Fruit fly (Drosophila melanogaster): ENCODE results near the gene nsl1.
A peak's percentile ranks its signal among the peaks of the same experiment; 100 is the strongest.

Gene nsl1

dm6 chr3R:15816276-15816675, 22.7 kb downstream of the nsl1 start (continued):
- TF ChIP-seq tna (GFP tag; IDR thresholded peaks at IDR 0.05; ENCODE audit: partially characterized antibody) (no peak), Doc2 (GFP tag; IDR thresholded peaks at IDR 0.05) (no peak), CG10959 (GFP tag; IDR thresholded peaks at IDR 0.05) (peak; percentile 53; the same call in 1 of the 2 replicates), E2f1 (GFP tag; IDR thresholded peaks at IDR 0.05) (peak; percentile 43), nau (GFP tag; optimal IDR thresholded peaks at IDR 0.05) (no peak), Mad (GFP tag; optimal IDR thresholded peaks at IDR 0.05) (no peak), Hmx (GFP tag; optimal IDR thresholded peaks at IDR 0.05) (no peak), sens (GFP tag) (peak; percentile 60), CG4328 (GFP tag; optimal IDR thresholded peaks at IDR 0.05) (no peak), ewg (GFP tag; optimal IDR thresholded peaks at IDR 0.05) (no peak), fd64A (GFP tag; optimal IDR thresholded peaks at IDR 0.05) (no peak), CG4424 (GFP tag; optimal IDR thresholded peaks at IDR 0.05) (no peak), cg (GFP tag; optimal IDR thresholded peaks at IDR 0.05) (no peak), CG9437 (GFP tag; optimal IDR thresholded peaks at IDR 0.05) (no peak), Atf3 (GFP tag; optimal IDR thresholded peaks at IDR 0.05) (no peak), Dip2 (GFP tag; IDR thresholded peaks at IDR 0.05) (no peak), twi (tag; optimal IDR thresholded peaks at IDR 0.05) (no peak), MTF-1 (GFP tag; optimal IDR thresholded peaks at IDR 0.05; ENCODE audit: borderline replicate concordance) (no peak), Atf-2 (GFP tag; optimal IDR thresholded peaks at IDR 0.05) (no peak), CG11247 (GFP tag; IDR thresholded peaks at IDR 0.05) (peak; percentile 33; the same call in 1 of the 2 replicates), vvl (GFP tag; IDR thresholded peaks at IDR 0.05) (peak; percentile 29), Ptx1 (GFP tag; IDR thresholded peaks at IDR 0.05) (0 out of 2 replicates have a peak, but pooled peaks have one; percentile 22), chm (GFP tag; IDR thresholded peaks at IDR 0.05) (no peak), TFAM (GFP tag; optimal IDR thresholded peaks at IDR 0.05) (no peak), br (optimal IDR thresholded peaks at IDR 0.05) (no peak), esg (GFP tag; conservative IDR thresholded peaks at IDR 0.05) (peak; percentile 24; the same call in 1 of the 2 replicates), stc (GFP tag; IDR thresholded peaks at IDR 0.05) (no peak), GATAe (GFP tag; conservative IDR thresholded peaks at IDR 0.05) (no peak), CG11504 (tag; optimal IDR thresholded peaks at IDR 0.05) (no peak), CG8281 (tag; optimal IDR thresholded peaks at IDR 0.05) (no peak), row (GFP tag; IDR thresholded peaks at IDR 0.05) (peak; percentile 46; the same call in 2 of the 3 replicates), CG31365 (tag; optimal IDR thresholded peaks at IDR 0.05) (no peak), CG9817 (tag; optimal IDR thresholded peaks at IDR 0.05) (no peak), Awh (GFP tag; IDR thresholded peaks at IDR 0.05) (peak; percentile 37; the same call in 1 of the 2 replicates), CG32532 (GFP tag; IDR thresholded peaks at IDR 0.05) (peak; percentile 30; the same call in 1 of the 2 replicates), ems (GFP tag; optimal IDR thresholded peaks at IDR 0.05) (no peak), Eip74EF (GFP tag; optimal IDR thresholded peaks at IDR 0.05) (no peak), hbn (GFP tag; IDR thresholded peaks at IDR 0.05; ENCODE audit: partially characterized antibody) (no peak), CG1529 (GFP tag; optimal IDR thresholded peaks at IDR 0.05) (no peak), Pdp1 (GFP tag; optimal IDR thresholded peaks at IDR 0.05) (peak in 1 of 2 experiments; percentile 2), phol (tag; optimal IDR thresholded peaks at IDR 0.05) (peak; percentile 7), dmrt11E (tag; optimal IDR thresholded peaks at IDR 0.05) (peak; percentile 32), CG3838 (GFP tag; optimal IDR thresholded peaks at IDR 0.05) (no peak), CG6272 (GFP tag; IDR thresholded peaks at IDR 0.05) (no peak), dpn (GFP tag; optimal IDR thresholded peaks at IDR 0.05) (peak in 1 of 2 experiments; percentile 2), Drgx (GFP tag; IDR thresholded peaks at IDR 0.05) (peak; percentile 46; the same call in 1 of the 2 replicates), sug (tag; optimal IDR thresholded peaks at IDR 0.05) (no peak), Hsf (GFP tag; optimal IDR thresholded peaks at IDR 0.05) (peak; percentile 8), Dip3 (GFP tag; optimal IDR thresholded peaks at IDR 0.05) (no peak), CG4820 (GFP tag; optimal IDR thresholded peaks at IDR 0.05) (peak; percentile 17), org-1 (GFP tag; optimal IDR thresholded peaks at IDR 0.05) (no peak), Med (GFP tag) (no peak)
